Fruit fly (Drosophila melanogaster) whole organism, prepupa: ENCODE data around the gene Nmdar2.

Experiments used
- CG15336 ChIP-seq: fragments of 200-800 bp; sonication (Bioruptor generic); IDR thresholded peaks from 2 replicates; pipeline ENCODE4 v1.3.6; 2022; ENCODE audit warnings: missing biosample characterization, missing genetic modification characterization
- CG4318 ChIP-seq: fragments of 200-800 bp; sonication (Bioruptor generic); optimal IDR thresholded peaks from 3 replicates; lab custom pipeline; 2017; ENCODE audit warnings: missing biosample characterization, mild to moderate bottlenecking, missing genetic modification characterization
- CG6276 ChIP-seq: fragments of 200-800 bp; sonication (Bioruptor generic); optimal IDR thresholded peaks from 2 replicates; lab custom pipeline; 2017; ENCODE audit warnings: missing biosample characterization, mild to moderate bottlenecking, missing genetic modification characterization
- CG6792 ChIP-seq: fragments of 200-800 bp; sonication (Bioruptor generic); optimal IDR thresholded peaks from 3 replicates; lab custom pipeline; 2016; ENCODE audit warnings: missing biosample characterization, missing genetic modification characterization
- Ets21C ChIP-seq: fragments of 200-800 bp; sonication (Bioruptor generic); optimal IDR thresholded peaks from 3 replicates; lab custom pipeline; 2016; ENCODE audit warnings: missing biosample characterization, missing genetic modification characterization
- Gug ChIP-seq: fragments of 200-800 bp; sonication (Bioruptor generic); IDR thresholded peaks from 2 replicates; pipeline ENCODE4 v1.3.6; 2022; ENCODE audit warnings: missing biosample characterization, missing genetic modification characterization
- Hr39 ChIP-seq: fragments of 200-800 bp; sonication (Bioruptor generic); optimal IDR thresholded peaks from 2 replicates; lab custom pipeline; 2016; ENCODE audit warnings: missing biosample characterization, missing genetic modification characterization
- Sox102F ChIP-seq: fragments of 200-800 bp; sonication (Bioruptor generic); optimal IDR thresholded peaks from 2 replicates; lab custom pipeline; 2016; ENCODE audit warnings: missing biosample characterization, mild to moderate bottlenecking, missing genetic modification characterization
- fd59A ChIP-seq: fragments of 200-800 bp; sonication (Bioruptor generic); optimal IDR thresholded peaks from 2 replicates; lab custom pipeline; 2017; ENCODE audit warnings: missing biosample characterization, mild to moderate bottlenecking, missing genetic modification characterization, missing genetic modification reagents

DNA sequence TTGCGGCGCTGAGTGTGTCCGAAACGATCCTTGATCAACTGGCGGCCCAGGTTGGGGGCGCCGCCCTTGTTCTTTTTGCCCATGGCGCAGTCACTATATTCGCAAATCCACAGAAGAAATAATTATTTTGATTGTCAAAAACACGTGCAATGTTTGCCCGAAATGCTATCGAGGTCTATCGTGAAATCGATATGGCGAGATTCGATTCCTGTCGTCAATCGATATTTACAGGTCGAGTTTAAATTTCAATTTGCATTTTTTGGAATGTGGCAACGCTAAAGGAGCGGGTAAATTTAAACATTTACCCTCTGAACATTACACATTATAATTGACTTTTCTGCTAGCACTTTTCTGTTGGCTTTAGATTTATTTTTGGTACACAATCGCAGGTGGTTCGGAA is 43.6 kb downstream of the Nmdar2 start, which contains the start of gene Ns3:
- TF ChIP-seq Ets21C (GFP tag; lab: Kevin White, UChicago) = no peak
- TF ChIP-seq Gug (GFP tag; lab: Robert Waterston, UW) = no peak
- no peak for TF ChIP-seq fd59A
- no peak for TF ChIP-seq Hr39
- no peak for TF ChIP-seq CG15336
- TF ChIP-seq CG4318 (GFP tag; lab: Kevin White, UChicago) = no peak
- no peak for TF ChIP-seq CG6792
- no peak for TF ChIP-seq CG6276 (GFP tag; lab: Kevin White, UChicago)
- no peak for TF ChIP-seq Sox102F (GFP tag; lab: Kevin White, UChicago)
